Worm (Caenorhabditis elegans): ENCODE measurements around the gene clc-18.

DNA sequence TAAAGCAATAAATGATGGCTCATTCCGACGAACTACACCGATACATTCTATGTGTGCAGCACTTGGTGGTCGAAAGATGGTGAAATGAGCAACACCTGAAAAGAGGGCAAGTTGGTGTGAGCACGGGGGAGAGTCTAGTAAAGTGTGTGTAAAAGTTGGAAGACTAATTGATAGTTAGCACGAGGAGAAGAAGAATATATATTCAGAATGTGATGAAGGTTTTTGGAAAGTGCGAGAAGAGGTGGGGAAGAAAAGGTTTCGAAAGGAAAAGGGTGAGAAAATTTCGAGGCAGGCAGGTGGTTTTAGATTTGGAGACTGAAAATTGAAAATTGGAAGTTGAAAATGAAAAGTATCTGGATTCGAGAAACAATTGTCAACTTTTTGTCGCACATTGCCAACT, 42.4 kb upstream of the clc-18 start, which contains the start of gene Y45G5AM.6:
- TF ChIP-seq skn-1 (tag; optimal IDR thresholded peaks at IDR 0.05) = no peak
- TF ChIP-seq pqm-1 (tag; optimal IDR thresholded peaks at IDR 0.05) = no peak
- TF ChIP-seq snpc-4 (tag; optimal IDR thresholded peaks at IDR 0.05) = no peak
- TF ChIP-seq jun-1 (tag; optimal IDR thresholded peaks at IDR 0.05) = no peak
- no peak for TF ChIP-seq R02D3.7 (tag; optimal IDR thresholded peaks at IDR 0.05)
- TF ChIP-seq zfp-2 (tag; optimal IDR thresholded peaks at IDR 0.05) = no peak
- no peak for TF ChIP-seq nhr-10 (tag; optimal IDR thresholded peaks at IDR 0.05)

Measured in whole organism, L4 larva.